Worm (Caenorhabditis elegans): ENCODE data around the gene F46G10.1.

Gene F46G10.1

DNA sequence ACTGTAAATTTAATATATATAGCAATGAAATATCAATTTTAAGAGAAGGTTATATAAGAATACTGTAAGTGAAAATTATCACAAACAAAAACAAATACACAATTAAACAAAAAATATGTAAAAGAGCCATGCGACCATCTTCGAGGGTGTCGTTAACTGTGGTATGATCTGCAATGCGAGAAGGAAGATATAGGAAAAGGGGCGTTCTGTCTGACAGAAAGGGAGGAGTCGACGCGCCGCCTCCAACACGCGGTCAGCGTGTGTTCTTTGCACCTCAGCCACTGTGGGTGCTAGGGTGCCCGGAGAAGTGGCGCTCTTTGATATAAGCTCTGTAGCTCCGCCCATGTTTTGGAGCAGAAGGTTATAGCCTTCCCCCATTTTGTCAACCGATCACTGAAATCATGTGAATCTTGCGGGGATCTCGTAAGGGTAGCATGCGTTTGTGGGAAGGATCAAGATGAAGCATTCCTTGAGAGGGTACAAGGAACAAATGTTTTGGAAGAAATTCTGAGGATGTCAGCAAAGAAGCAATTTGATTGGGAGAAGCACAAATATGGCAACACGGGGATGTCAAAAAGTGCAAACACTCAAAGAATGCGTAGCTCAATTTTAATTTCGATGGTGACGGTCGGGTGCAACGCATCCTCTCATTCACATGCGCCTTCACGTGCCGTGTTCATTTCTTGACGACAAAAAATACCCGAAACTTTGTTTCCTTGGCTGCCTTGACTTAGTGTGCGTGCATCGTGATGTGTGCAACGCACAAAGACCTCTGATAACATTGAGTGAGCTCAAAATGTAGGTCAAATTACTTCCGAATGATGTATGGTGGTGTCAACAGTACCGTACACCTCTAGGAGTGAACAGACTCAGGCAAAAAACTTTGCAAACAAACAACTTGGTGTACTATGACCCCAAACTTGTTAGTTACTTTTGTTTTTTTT is 39.5 kb upstream of the F46G10.1 start, which contains the start of gene mxl-3:
TSS of gene mxl-3 (minus strand) at position 1 of the 944 bp plus-strand sequence.
- TF ChIP-seq lin-13 (GFP tag; optimal IDR thresholded peaks at IDR 0.05) (peak; percentile 16), snu-23 (GFP tag; optimal IDR thresholded peaks at IDR 0.05) (peak; percentile 74), C16A3.4 (tag; optimal IDR thresholded peaks at IDR 0.05) (peak; percentile 18), fos-1 (tag; optimal IDR thresholded peaks at IDR 0.05) (no peak), blmp-1 (tag; optimal IDR thresholded peaks at IDR 0.05) (peak; percentile 9), unc-86 (tag; optimal IDR thresholded peaks at IDR 0.05) (no peak), egl-27 (tag; optimal IDR thresholded peaks at IDR 0.05) (peak in 1 of 2 experiments; percentile 29), lin-14 (GFP tag; optimal IDR thresholded peaks at IDR 0.05) (peak; percentile 54), nhr-11 (tag; optimal IDR thresholded peaks at IDR 0.05) (peak; percentile 51), ama-1 (optimal IDR thresholded peaks at IDR 0.05) (peak; percentile 56), ceh-8 (GFP tag; optimal IDR thresholded peaks at IDR 0.05) (no peak), ztf-4 (tag; optimal IDR thresholded peaks at IDR 0.05) (peak; percentile 9), dsc-1 (tag; optimal IDR thresholded peaks at IDR 0.05) (peak; percentile 2), ces-1 (GFP tag; optimal IDR thresholded peaks at IDR 0.05) (no peak), mdl-1 (tag; optimal IDR thresholded peaks at IDR 0.05) (peak in 1 of 2 experiments; percentile 44), unc-30 (tag; optimal IDR thresholded peaks at IDR 0.05) (no peak), lin-35 (GFP tag; optimal IDR thresholded peaks at IDR 0.05) (peak in 1 of 2 experiments; percentile 30), tbx-2 (tag; optimal IDR thresholded peaks at IDR 0.05) (peak; percentile 66), nhr-47 (tag; optimal IDR thresholded peaks at IDR 0.05) (peak; percentile 46), efl-1 (optimal IDR thresholded peaks at IDR 0.05) (no peak), efl-1 (GFP tag; optimal IDR thresholded peaks at IDR 0.05 in 1 of 2) (peak in 1 of 2 experiments; percentile 69), skn-1 (tag; optimal IDR thresholded peaks at IDR 0.05) (peak; percentile 36), rnt-1 (tag; optimal IDR thresholded peaks at IDR 0.05) (peak; percentile 63), jun-1 (tag; optimal IDR thresholded peaks at IDR 0.05) (no peak), ceh-82 (tag; optimal IDR thresholded peaks at IDR 0.05) (no peak), mep-1 (tag; optimal IDR thresholded peaks at IDR 0.05) (peak; percentile 41), nhr-85 (tag) (peak; percentile 80), nhr-19 (GFP tag; conservative IDR thresholded peaks at IDR 0.05) (peak; percentile 88), elt-2 (tag; optimal IDR thresholded peaks at IDR 0.05) (peak; percentile 41), vab-15 (tag; optimal IDR thresholded peaks at IDR 0.05) (no peak), tlp-1 (tag; optimal IDR thresholded peaks at IDR 0.05) (no peak), nhr-71 (tag; optimal IDR thresholded peaks at IDR 0.05) (peak; percentile 76), C34B4.2 (tag; optimal IDR thresholded peaks at IDR 0.05) (no peak), nhr-90 (tag; optimal IDR thresholded peaks at IDR 0.05; ENCODE audit: poor library complexity) (peak; percentile 57), nhr-20 (tag; optimal IDR thresholded peaks at IDR 0.05) (peak; percentile 67), dpl-1 (GFP tag; optimal IDR thresholded peaks at IDR 0.05) (no peak), elt-3 (tag; optimal IDR thresholded peaks at IDR 0.05) (no peak), ztf-11 (tag; optimal IDR thresholded peaks at IDR 0.05) (no peak), lsy-2 (tag; optimal IDR thresholded peaks at IDR 0.05) (peak in 1 of 2 experiments; percentile 18)

DNA sequence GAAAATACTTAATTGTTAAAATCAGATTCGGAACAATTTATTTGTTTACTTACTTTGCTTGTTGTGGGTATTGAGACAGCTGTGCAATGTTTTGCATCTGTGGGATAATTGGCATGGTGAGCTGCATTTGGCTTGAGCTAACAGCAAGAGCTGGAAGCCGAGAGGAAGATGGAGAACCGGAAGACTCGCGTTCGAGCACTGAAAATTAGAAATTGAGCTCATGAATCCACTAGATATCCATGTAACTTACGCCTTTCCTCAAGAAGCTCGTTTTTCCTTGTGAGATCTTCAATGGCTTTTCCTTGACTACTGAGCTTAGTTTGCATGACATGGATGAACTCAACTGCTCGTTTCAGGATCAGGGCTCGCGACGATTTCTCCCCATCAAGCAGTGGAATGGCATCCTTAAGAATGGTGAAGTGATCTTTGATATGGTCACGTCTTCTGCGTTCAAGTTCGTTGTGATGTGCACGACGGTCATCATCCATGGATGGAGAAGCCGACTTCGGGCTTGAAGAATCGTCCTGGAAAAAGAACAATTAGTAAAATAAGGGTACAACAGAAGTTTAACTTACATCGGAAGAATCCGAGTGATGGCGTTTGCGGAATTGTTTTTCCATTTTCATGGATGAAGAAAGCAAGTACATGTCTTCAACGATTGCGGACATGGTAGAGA is 38.7 kb upstream of the F46G10.1 start:
- TF ChIP-seq efl-1 (optimal IDR thresholded peaks at IDR 0.05) = no peak
- TF ChIP-seq efl-1 (GFP tag; optimal IDR thresholded peaks at IDR 0.05 in 1 of 2) = peak in 1 of 2 experiments; percentile 67
- TF ChIP-seq sox-4 (tag; optimal IDR thresholded peaks at IDR 0.05) = no peak
